Fruit fly (Drosophila melanogaster): ENCODE measurements around the gene CG3246.

Gene CG3246

dm6 chr2L:3478034-3478880, 16.5 kb upstream of the CG3246 start, which contains the start of gene Thor (continued):
- TF ChIP-seq mld (GFP tag; IDR thresholded peaks at IDR 0.05; ENCODE audit: partially characterized antibody) (peak; percentile 55; the same call in 1 of the 3 replicates), Sox102F (GFP tag; optimal IDR thresholded peaks at IDR 0.05) (peak; percentile 11), CG34376 (GFP tag; optimal IDR thresholded peaks at IDR 0.05) (peak; percentile 93), crc (GFP tag; optimal IDR thresholded peaks at IDR 0.05) (peak; percentile 58), run (tag; optimal IDR thresholded peaks at IDR 0.05) (no peak), Mrtf (GFP tag; IDR thresholded peaks at IDR 0.05) (0 out of 3 replicates have a peak, but pooled peaks have one; percentile 14), ranshi (GFP tag; IDR thresholded peaks at IDR 0.05) (peak; percentile 71; the same call in 1 of the 2 replicates), tll (GFP tag; optimal IDR thresholded peaks at IDR 0.05) (no peak), Sry-β (GFP tag; optimal IDR thresholded peaks at IDR 0.05) (no peak), gt (GFP tag; IDR thresholded peaks at IDR 0.05) (no peak; the same call in 1 of the 2 replicates), row (GFP tag; IDR thresholded peaks at IDR 0.05) (peak; percentile 56), CG6254 (GFP tag; optimal IDR thresholded peaks at IDR 0.05) (peak; percentile 66), CG13624 (GFP tag; optimal IDR thresholded peaks at IDR 0.05) (peak; percentile 96), al (GFP tag; IDR thresholded peaks at IDR 0.05) (peak; percentile 8; the same call in 1 of the 2 replicates), prd (optimal IDR thresholded peaks at IDR 0.05) (no peak), prd (GFP tag; IDR thresholded peaks at IDR 0.05) (peak; percentile 34; the same call in 2 of the 3 replicates), D19B (GFP tag; optimal IDR thresholded peaks at IDR 0.05) (no peak), HLH4C (GFP tag; IDR thresholded peaks at IDR 0.05; ENCODE audit: partially characterized antibody) (peak; percentile 55; the same call in 1 of the 3 replicates), CrebB (tag; optimal IDR thresholded peaks at IDR 0.05) (peak; percentile 87), HmgD (GFP tag; optimal IDR thresholded peaks at IDR 0.05) (peak; percentile 82), CG3407 (GFP tag; optimal IDR thresholded peaks at IDR 0.05) (peak; percentile 68), CG1603 (tag; optimal IDR thresholded peaks at IDR 0.05) (peak; percentile 40), CG33557 (GFP tag; optimal IDR thresholded peaks at IDR 0.05) (peak; percentile 75), Elba2 (GFP tag; optimal IDR thresholded peaks at IDR 0.05) (no peak), CG14441 (GFP tag; IDR thresholded peaks at IDR 0.05) (peak; percentile 40; the same call in 1 of the 2 replicates), nau (GFP tag; optimal IDR thresholded peaks at IDR 0.05) (peak; percentile 71), unc-4 (GFP tag; IDR thresholded peaks at IDR 0.05; ENCODE audit: partially characterized antibody) (peak; percentile 39; the same call in 1 of the 2 replicates), CG10979 (tag; optimal IDR thresholded peaks at IDR 0.05) (peak; percentile 50), da (GFP tag; optimal IDR thresholded peaks at IDR 0.05) (no peak), CG11398 (GFP tag; optimal IDR thresholded peaks at IDR 0.05) (peak; percentile 80), Atf-2 (GFP tag; optimal IDR thresholded peaks at IDR 0.05) (peak; percentile 50), mirr (GFP tag; optimal IDR thresholded peaks at IDR 0.05) (peak; percentile 91), pros (GFP tag; optimal IDR thresholded peaks at IDR 0.05) (peak; percentile 68), CG4404 (GFP tag; IDR thresholded peaks at IDR 0.05) (no peak), CG9727 (GFP tag; optimal IDR thresholded peaks at IDR 0.05) (peak; percentile 79), toy (GFP tag; IDR thresholded peaks at IDR 0.05) (peak; percentile 61; the same call in 1 of the 2 replicates), CG8924 (tag; optimal IDR thresholded peaks at IDR 0.05) (peak; percentile 74), bsh (GFP tag; optimal IDR thresholded peaks at IDR 0.05) (peak; percentile 45 to 46), CG10267 (tag; optimal IDR thresholded peaks at IDR 0.05) (peak; percentile 28), CG10147 (GFP tag; optimal IDR thresholded peaks at IDR 0.05) (peak; percentile 6), stc (GFP tag; IDR thresholded peaks at IDR 0.05) (peak; percentile 73), CG15269 (tag; optimal IDR thresholded peaks at IDR 0.05) (peak; percentile 59), Sin3A (optimal IDR thresholded peaks at IDR 0.05) (no peak), pfk (GFP tag; optimal IDR thresholded peaks at IDR 0.05) (peak; percentile 29), en (GFP tag; optimal IDR thresholded peaks at IDR 0.05) (peak; percentile 50), Hsf (GFP tag; optimal IDR thresholded peaks at IDR 0.05) (peak; percentile 36), CG12659 (GFP tag; optimal IDR thresholded peaks at IDR 0.05) (peak; percentile 74), Fer2 (tag; optimal IDR thresholded peaks at IDR 0.05) (no peak)
